Worm (Caenorhabditis elegans) whole organism, L2 larva: ENCODE results near the gene Y39G8B.7.
"Not testable (repeated sequence)": the region's sequence is repeated elsewhere in the genome, so short reads cannot be mapped to it uniquely, and the experiment has no call there.

Source experiments
- unc-39 ChIP-seq: fragments of 150-350 bp; optimal IDR thresholded peaks from 2 replicates; lab custom pipeline; 2014; ENCODE audit warnings: missing biosample characterization, missing genetic modification characterization
- unc-62 ChIP-seq: fragments of 150-350 bp; optimal IDR thresholded peaks from 2 replicates; lab custom pipeline; 2014; ENCODE audit warnings: missing biosample characterization, missing genetic modification reagents, missing genetic modification characterization

ce11 chrII:14000044-14000443 lies 5.2 kb upstream of the Y39G8B.7 start, which contains the start of gene F01D5.3:
- TF ChIP-seq unc-39 (tag; lab: Kevin White, UChicago); unc-62 (GFP tag; lab: Kevin White, UChicago): not testable (repeated sequence)
